Fruit fly (Drosophila melanogaster): ENCODE results near the gene Alg9.

DNA sequence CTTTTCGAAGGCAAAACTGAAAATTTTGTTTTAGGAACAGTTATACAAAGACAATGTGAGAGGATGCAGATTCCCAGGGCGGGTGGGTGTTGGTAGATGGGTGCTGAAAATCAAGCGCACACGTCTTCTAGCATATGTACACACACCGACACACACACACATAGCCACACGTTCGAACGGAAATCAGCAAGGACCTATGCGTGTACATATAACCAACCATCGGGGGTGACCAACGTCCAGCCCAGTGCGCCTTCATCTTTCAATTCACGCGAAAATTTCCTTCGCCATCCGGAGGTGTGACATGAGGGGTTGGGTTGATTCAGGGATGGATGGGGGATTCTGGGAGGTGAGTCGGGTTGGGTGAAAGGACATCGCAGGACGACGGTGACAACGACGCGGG lies 40.0 kb upstream of the Alg9 start:
- no peak for TF ChIP-seq Sin3A (optimal IDR thresholded peaks at IDR 0.05)
- TF ChIP-seq insv (optimal IDR thresholded peaks at IDR 0.05) = no peak

Measured in Kc167 (cell line).